Fruit fly (Drosophila melanogaster) whole organism, prepupa: ENCODE results near the gene Pstk.
A peak's percentile ranks its signal among the peaks of the same experiment; 100 is the strongest.

Experiments used
- CG6163 ChIP-seq: fragments of 200-800 bp; sonication (Bioruptor generic); IDR thresholded peaks from 3 replicates; pipeline ENCODE4 v1.3.6; 2022; ENCODE audit warnings: missing biosample characterization, missing genetic modification characterization
- CG8632 ChIP-seq: fragments of 200-800 bp; sonication (Bioruptor generic); optimal IDR thresholded peaks from 3 replicates; lab custom pipeline; 2016; ENCODE audit warnings: missing biosample characterization, missing genetic modification characterization
- Hr38 ChIP-seq: sonication (Bioruptor generic); optimal IDR thresholded peaks from 2 replicates; lab custom pipeline; 2016; ENCODE audit warnings: missing biosample characterization, missing genetic modification characterization
- OdsH ChIP-seq: fragments of 200-800 bp; sonication (Bioruptor generic); optimal IDR thresholded peaks from 3 replicates; lab custom pipeline; 2016; ENCODE audit warnings: missing biosample characterization, missing genetic modification characterization

DNA sequence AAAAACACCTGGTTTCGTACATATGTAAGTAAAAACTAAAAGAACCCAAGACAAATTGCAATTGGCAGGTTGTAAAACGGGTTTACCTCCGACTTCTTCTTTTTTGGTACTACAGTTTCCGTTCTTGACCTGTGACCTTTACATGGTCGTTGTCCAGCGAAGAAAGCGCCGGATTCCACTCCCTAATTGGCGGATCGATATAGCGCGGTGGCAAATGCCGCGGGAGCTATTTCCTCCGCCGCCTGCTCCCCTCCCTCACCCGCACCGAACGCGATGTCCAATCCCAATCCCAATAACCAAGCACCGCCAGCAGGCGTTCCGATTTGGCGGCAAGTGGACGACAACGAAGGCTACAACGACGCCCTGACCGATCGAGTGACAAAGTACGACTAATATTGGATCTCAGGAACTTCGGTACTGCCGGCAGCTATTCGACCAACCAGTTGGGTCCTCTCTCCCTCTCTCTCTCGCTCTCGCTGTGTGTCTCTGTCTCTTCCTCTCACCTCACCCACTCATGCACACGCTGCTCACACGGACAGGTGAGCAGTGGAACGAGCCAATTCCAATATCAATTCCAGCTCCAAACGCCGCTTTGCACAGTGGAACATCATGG is 44.4 kb upstream of the Pstk start:
- TF ChIP-seq CG8632 (GFP tag; lab: Kevin White, UChicago) = no peak
- TF ChIP-seq Hr38 (GFP tag; lab: Kevin White, UChicago) = no peak
- peak; percentile 60; the same call in 1 of the 3 replicates for TF ChIP-seq CG6163
- no peak for TF ChIP-seq OdsH
